Fruit fly (Drosophila melanogaster): ENCODE measurements around the gene Noc2.

Gene Noc2

dm6 chr2L:21214961-21215362 is 51.5 kb downstream of the Noc2 start (continued):
- TF ChIP-seq Hr4 (GFP tag; optimal IDR thresholded peaks at IDR 0.05) (no peak), CG6276 (GFP tag; optimal IDR thresholded peaks at IDR 0.05) (no peak), net (GFP tag; optimal IDR thresholded peaks at IDR 0.05) (no peak), CG10669 (GFP tag; optimal IDR thresholded peaks at IDR 0.05) (no peak), CG11762 (GFP tag; optimal IDR thresholded peaks at IDR 0.05; ENCODE audit: insufficient read depth) (no peak), Sox14 (GFP tag; optimal IDR thresholded peaks at IDR 0.05) (peak; percentile 43), acj6 (GFP tag; optimal IDR thresholded peaks at IDR 0.05) (no peak)

Data from whole organism, prepupa.